Worm (Caenorhabditis elegans) whole organism, late embryonic: ENCODE measurements around the gene fcd-2.

Experiments used
- ama-1 ChIP-seq: fragments of 150-350 bp; optimal IDR thresholded peaks from 2 replicates; lab custom pipeline; 2014
- ceh-45 ChIP-seq: fragments of 200-800 bp; sonication (Bioruptor generic); IDR thresholded peaks from 2 replicates; pipeline ENCODE4 v1.3.6; 2022; ENCODE audit warnings: missing genetic modification reagents, missing genetic modification characterization, missing compliant biosample characterization
- che-1 ChIP-seq: sonication (generic microtip); optimal IDR thresholded peaks from 2 replicates; lab custom pipeline; 2016; ENCODE audit warnings: mild to moderate bottlenecking, missing genetic modification characterization, missing compliant biosample characterization
- nhr-11 ChIP-seq: fragments of 150-350 bp; optimal IDR thresholded peaks from 2 replicates; lab custom pipeline; 2014; ENCODE audit warnings: missing biosample characterization, missing genetic modification characterization
- tbx-2 ChIP-seq: sonication (generic microtip); optimal IDR thresholded peaks from 2 replicates; lab custom pipeline; 2016; ENCODE audit warnings: missing genetic modification characterization, missing compliant biosample characterization
- unc-55 ChIP-seq: sonication (generic microtip); optimal IDR thresholded peaks from 2 replicates; lab custom pipeline; 2017; ENCODE audit warnings: missing biosample characterization, missing genetic modification reagents, missing genetic modification characterization

DNA sequence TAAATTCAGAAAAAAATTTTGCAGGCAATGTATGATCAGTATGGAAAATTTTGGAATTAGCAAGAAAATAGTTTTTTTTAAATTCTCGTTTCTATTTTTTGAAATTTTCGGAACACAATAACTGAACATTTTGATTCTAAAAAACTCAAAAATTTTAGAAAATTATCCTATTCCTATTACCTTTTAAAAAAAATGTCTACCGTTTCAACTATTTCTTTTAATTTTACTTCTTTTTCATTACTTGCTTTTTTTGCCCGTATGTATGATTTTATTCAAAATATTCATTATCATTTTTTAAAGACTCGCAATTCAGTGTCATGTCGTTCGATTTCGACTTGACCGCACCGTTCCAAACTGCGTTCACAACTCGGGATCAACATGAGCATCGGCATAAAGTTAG, 44.2 kb upstream of the fcd-2 start, which contains the start of gene atln-2:
- TF ChIP-seq nhr-11 (tag; lab: Kevin White, UChicago) = no peak
- no peak for TF ChIP-seq ama-1 (lab: Kevin White, UChicago)
- no peak for TF ChIP-seq ceh-45 (GFP tag; lab: Robert Waterston, UW)
- no peak for TF ChIP-seq che-1 (tag; lab: Kevin White, UChicago)
- TF ChIP-seq tbx-2 (tag; lab: Kevin White, UChicago) = no peak
- TF ChIP-seq unc-55 (GFP tag; lab: Kevin White, UChicago) = no peak
